Worm (Caenorhabditis elegans): ENCODE data around the gene T08H10.3.

Gene T08H10.3

ce11 chrV:4483049-4483507 lies 11.9 kb downstream of the T08H10.3 start, which contains the start of gene exc-15 (continued):
- peak; percentile 76 for TF ChIP-seq nhr-85 (tag)
- TF ChIP-seq lsy-2 (tag; optimal IDR thresholded peaks at IDR 0.05) = peak in 1 of 2 experiments; percentile 25
- TF ChIP-seq mdl-1 (tag; optimal IDR thresholded peaks at IDR 0.05) = no peak
- TF ChIP-seq unc-86 (tag; optimal IDR thresholded peaks at IDR 0.05) = no peak
- TF ChIP-seq nhr-71 (tag; optimal IDR thresholded peaks at IDR 0.05) = peak; percentile 40
- peak; percentile 19 for TF ChIP-seq mep-1 (tag; optimal IDR thresholded peaks at IDR 0.05)
- TF ChIP-seq lir-3 (tag; optimal IDR thresholded peaks at IDR 0.05; ENCODE audit: poor library complexity) = no peak
- TF ChIP-seq blmp-1 (tag; optimal IDR thresholded peaks at IDR 0.05) = peak; percentile 73
- no peak for TF ChIP-seq fkh-10 (GFP tag; optimal IDR thresholded peaks at IDR 0.05)
- TF ChIP-seq aha-1 (tag; optimal IDR thresholded peaks at IDR 0.05) = no peak
- no peak for TF ChIP-seq hlh-4 (tag; optimal IDR thresholded peaks at IDR 0.05)
- TF ChIP-seq tbx-2 (tag; optimal IDR thresholded peaks at IDR 0.05) = no peak
- no peak for TF ChIP-seq zag-1 (tag; optimal IDR thresholded peaks at IDR 0.05)
- no peak for TF ChIP-seq sox-4 (tag; optimal IDR thresholded peaks at IDR 0.05)
- TF ChIP-seq nhr-28 (tag; optimal IDR thresholded peaks at IDR 0.05) = no peak
- TF ChIP-seq nhr-90 (tag; optimal IDR thresholded peaks at IDR 0.05; ENCODE audit: poor library complexity) = peak; percentile 4

- TF ChIP-seq nhr-77 (tag; optimal IDR thresholded peaks at IDR 0.05) = no peak
- TF ChIP-seq fkh-10 (GFP tag; optimal IDR thresholded peaks at IDR 0.05) = no peak
- no peak for TF ChIP-seq ztf-4 (tag; optimal IDR thresholded peaks at IDR 0.05)
- TF ChIP-seq hlh-4 (tag; optimal IDR thresholded peaks at IDR 0.05) = no peak
- no peak for TF ChIP-seq ceh-82 (tag; optimal IDR thresholded peaks at IDR 0.05)
- no peak for TF ChIP-seq pax-3 (tag; optimal IDR thresholded peaks at IDR 0.05)
- no peak for TF ChIP-seq sox-4 (tag; optimal IDR thresholded peaks at IDR 0.05)
- no peak for TF ChIP-seq nhr-12 (tag; optimal IDR thresholded peaks at IDR 0.05)
- TF ChIP-seq snpc-4 (tag; optimal IDR thresholded peaks at IDR 0.05) = no peak
- peak; percentile 24 for TF ChIP-seq nhr-90 (tag; optimal IDR thresholded peaks at IDR 0.05; ENCODE audit: poor library complexity)
- TF ChIP-seq efl-1 (optimal IDR thresholded peaks at IDR 0.05) = no peak
- peak in 1 of 2 experiments; percentile 1 for TF ChIP-seq efl-1 (GFP tag; optimal IDR thresholded peaks at IDR 0.05 in 1 of 2)
- TF ChIP-seq sptf-1 (tag; optimal IDR thresholded peaks at IDR 0.05) = no peak
- TF ChIP-seq lin-35 (GFP tag; optimal IDR thresholded peaks at IDR 0.05) = no peak
- no peak for TF ChIP-seq snu-23 (GFP tag; optimal IDR thresholded peaks at IDR 0.05)
- no peak for TF ChIP-seq lsy-2 (tag; optimal IDR thresholded peaks at IDR 0.05)
- no peak for TF ChIP-seq nhr-237 (tag; optimal IDR thresholded peaks at IDR 0.05)
Observed at ce11 chrV:4486626-4487025, 15.5 kb downstream of the T08H10.3 start.

- TF ChIP-seq fos-1 (tag; optimal IDR thresholded peaks at IDR 0.05) (no peak), jun-1 (tag; optimal IDR thresholded peaks at IDR 0.05) (no peak), mef-2 (tag; optimal IDR thresholded peaks at IDR 0.05) (no peak), C16A3.4 (tag; optimal IDR thresholded peaks at IDR 0.05) (no peak), unc-86 (tag; optimal IDR thresholded peaks at IDR 0.05) (no peak), irx-1 (tag; optimal IDR thresholded peaks at IDR 0.05) (no peak), nhr-20 (tag; optimal IDR thresholded peaks at IDR 0.05) (no peak), mdl-1 (tag; optimal IDR thresholded peaks at IDR 0.05) (no peak), nhr-11 (tag; optimal IDR thresholded peaks at IDR 0.05) (no peak), lin-14 (GFP tag; optimal IDR thresholded peaks at IDR 0.05) (no peak), lsy-2 (tag; optimal IDR thresholded peaks at IDR 0.05) (no peak)
Observed at ce11 chrV:4487888-4488287, 16.7 kb downstream of the T08H10.3 start.

DNA sequence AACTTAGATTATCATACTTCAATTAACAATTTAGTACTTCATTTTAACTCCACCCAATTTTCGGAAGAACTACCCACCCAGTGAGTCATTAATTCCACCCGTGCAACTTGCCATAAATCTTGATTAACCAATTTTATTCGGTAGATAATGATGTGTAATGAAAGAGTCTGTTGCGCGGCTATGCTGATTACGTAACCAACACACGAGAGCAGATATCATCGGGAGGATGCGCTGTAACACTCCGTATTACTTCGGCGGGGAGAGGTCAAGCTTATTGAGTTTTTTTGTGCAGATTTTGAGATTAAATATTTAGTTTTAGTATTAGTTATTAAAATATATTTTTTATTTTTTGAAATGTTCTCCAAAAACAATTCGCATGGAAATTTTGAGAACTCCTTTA lies 17.8 kb downstream of the T08H10.3 start:
- TF ChIP-seq C16A3.4 (tag; optimal IDR thresholded peaks at IDR 0.05) (no peak), ets-5 (GFP tag; IDR thresholded peaks at IDR 0.05) (no peak), nhr-12 (tag; optimal IDR thresholded peaks at IDR 0.05) (no peak), ceh-88 (GFP tag; IDR thresholded peaks at IDR 0.05) (no peak), unc-30 (tag; optimal IDR thresholded peaks at IDR 0.05) (no peak), F16B12.6 (tag; optimal IDR thresholded peaks at IDR 0.05) (no peak), vab-15 (tag; optimal IDR thresholded peaks at IDR 0.05) (no peak), skn-1 (tag; optimal IDR thresholded peaks at IDR 0.05) (no peak), pag-3 (tag; optimal IDR thresholded peaks at IDR 0.05; ENCODE audit: borderline replicate concordance, insufficient read depth) (no peak), mep-1 (tag; optimal IDR thresholded peaks at IDR 0.05) (no peak), jun-1 (tag; optimal IDR thresholded peaks at IDR 0.05) (no peak), sox-4 (tag; optimal IDR thresholded peaks at IDR 0.05) (no peak)
